Worm (Caenorhabditis elegans) whole organism, L4/young adult: ENCODE data around the gene mtm-5.

Experiments
- W03F9.2 ChIP-seq: fragments of 150-350 bp; optimal IDR thresholded peaks from 2 replicates; lab custom pipeline; 2014; ENCODE audit warnings: missing biosample characterization, missing genetic modification characterization
- dao-5 ChIP-seq: sonication (generic microtip); optimal IDR thresholded peaks from 2 replicates; lab custom pipeline; 2016; ENCODE audit warnings: missing genotype, missing genetic modification characterization, moderate library complexity, missing compliant biosample characterization
- him-1 ChIP-seq: sonication (generic microtip); optimal IDR thresholded peaks from 2 replicates; lab custom pipeline; 2016; ENCODE audit warnings: missing genotype, missing genetic modification reagents, missing genetic modification characterization, missing compliant biosample characterization

The mtm-5 gene

DNA sequence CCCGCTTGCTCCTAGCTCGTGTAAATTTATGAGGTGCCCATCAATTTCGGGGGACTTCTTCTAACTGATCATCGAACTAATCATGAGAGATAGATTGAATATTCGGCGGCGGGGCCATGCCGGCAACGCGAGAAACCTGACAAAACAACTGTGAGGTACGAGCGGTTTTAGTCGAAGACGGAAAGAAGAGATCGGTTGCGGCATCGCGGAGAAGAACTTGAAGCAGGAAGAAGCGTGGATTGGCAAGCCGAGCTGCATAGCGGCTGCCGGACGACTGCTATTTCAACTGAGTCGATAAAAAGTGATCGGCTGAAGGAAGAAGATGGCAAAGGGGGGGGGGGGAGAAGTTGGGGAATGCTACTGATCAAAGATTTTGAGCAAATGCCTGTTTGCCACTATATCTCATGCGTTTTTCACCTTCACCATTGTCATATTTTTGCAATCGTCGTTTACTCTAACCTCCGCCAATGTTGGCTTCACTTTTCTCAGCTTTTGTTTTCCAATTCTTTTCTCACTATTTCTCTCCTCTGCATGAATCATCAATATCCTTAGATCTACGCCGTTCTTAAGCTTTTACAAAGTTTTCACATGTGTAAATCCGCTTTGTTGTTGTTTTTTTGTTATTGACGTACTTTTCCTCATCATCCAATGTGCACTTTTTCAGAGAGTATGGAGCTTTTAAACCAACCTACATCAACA lies 47.6 kb downstream of the mtm-5 start, which contains the start of gene pqn-62:
TSS of gene pqn-62 (plus strand) at position 649 of the 699 bp plus-strand sequence.
- no peak for TF ChIP-seq dao-5 (tag; lab: Kevin White, UChicago)
- TF ChIP-seq him-1 (tag; lab: Kevin White, UChicago), result no peak
- TF ChIP-seq W03F9.2 (tag; lab: Kevin White, UChicago), result no peak

DNA sequence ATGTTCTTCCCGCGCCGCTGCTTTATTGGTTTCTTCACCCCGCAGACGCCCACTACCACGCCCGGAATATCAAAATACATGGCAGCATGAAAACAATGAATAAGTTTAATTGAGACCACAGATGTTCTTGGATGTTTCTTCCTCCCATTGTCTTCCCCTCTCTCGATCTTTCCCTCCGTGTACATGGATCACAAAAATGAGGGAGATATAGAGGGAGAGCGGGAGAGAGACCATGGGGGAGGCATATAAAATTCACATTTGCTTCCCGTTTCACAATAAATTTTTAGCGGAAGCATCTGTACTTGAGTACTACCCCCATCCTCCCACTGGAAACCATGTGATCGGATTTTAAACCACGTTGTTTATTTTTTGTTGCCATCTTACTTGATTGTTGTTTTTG lies 49.8 kb downstream of the mtm-5 start:
- TF ChIP-seq him-1 (tag; lab: Kevin White, UChicago) (no peak), dao-5 (tag; lab: Kevin White, UChicago) (no peak), W03F9.2 (tag; lab: Kevin White, UChicago) (no peak)

DNA sequence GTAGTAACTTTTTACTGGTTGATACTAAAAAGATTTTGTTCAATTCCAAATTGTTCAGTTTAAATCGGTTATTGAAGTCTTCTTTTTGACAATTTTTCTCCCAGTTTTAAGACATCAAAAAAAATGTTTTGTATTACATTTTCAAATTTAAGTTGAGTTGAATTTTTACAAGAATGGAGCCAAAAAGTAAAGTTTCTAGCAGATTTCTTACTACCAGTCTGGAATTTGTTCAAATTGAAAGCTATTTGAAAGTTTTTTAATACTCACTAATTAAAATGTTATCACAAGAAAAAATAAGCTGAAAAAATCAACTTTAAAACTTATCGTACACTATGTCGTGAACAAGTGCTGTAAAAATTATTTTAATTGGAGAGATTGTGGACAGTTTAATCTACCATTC lies 53.1 kb downstream of the mtm-5 start:
- TF ChIP-seq dao-5 (tag; lab: Kevin White, UChicago) (no peak), him-1 (tag; lab: Kevin White, UChicago) (no peak), W03F9.2 (tag; lab: Kevin White, UChicago) (no peak)

DNA sequence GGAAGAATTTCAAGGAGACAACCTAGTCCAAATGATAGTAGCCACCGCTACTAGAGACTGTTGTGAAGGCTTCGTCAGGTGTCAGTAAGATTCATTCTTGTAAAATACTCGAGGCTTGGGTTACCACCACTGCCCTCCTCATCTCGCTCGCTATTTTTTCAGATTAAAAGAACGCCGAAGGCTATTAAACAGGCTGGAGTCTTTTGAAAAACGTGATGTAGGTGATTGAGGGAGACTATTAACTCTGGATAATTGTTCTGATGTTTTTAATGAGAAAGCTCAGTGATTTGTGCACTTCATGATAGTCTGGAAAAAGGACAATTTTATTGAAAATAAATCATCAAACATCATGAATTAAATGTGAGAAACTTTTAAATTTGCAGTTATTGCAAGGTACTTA lies 54.2 kb downstream of the mtm-5 start, which contains the start of gene zig-6:
TSS of gene zig-6 (minus strand) at position 101 of the 400 bp plus-strand sequence.
- TF ChIP-seq him-1 (tag; lab: Kevin White, UChicago) (no peak), W03F9.2 (tag; lab: Kevin White, UChicago) (no peak)
